Fruit fly (Drosophila melanogaster) whole organism, embryonic: ENCODE measurements around the gene CG12020.

Source experiments
- Awh ChIP-seq: fragments of 200-800 bp; sonication (Bioruptor generic); IDR thresholded peaks from 2 replicates; pipeline ENCODE4, ENCODE4 v1.3.6; 2022; ENCODE audit warnings: missing biosample characterization, missing genetic modification characterization
- B-H1 ChIP-seq: fragments of 200-800 bp; sonication (Bioruptor generic); IDR thresholded peaks from 3 replicates; pipeline ENCODE4 v1.3.6; 2022; ENCODE audit warnings: missing biosample characterization, missing genetic modification characterization
- B-H2 ChIP-seq: fragments of 200-800 bp; sonication (Bioruptor generic); optimal IDR thresholded peaks from 2 replicates; lab custom pipeline; 2018; ENCODE audit warnings: missing biosample characterization, mild to moderate bottlenecking, missing genetic modification characterization
- Blimp-1 ChIP-seq: fragments of 200-800 bp; sonication (Bioruptor generic); optimal IDR thresholded peaks from 3 replicates; lab custom pipeline; 2018; ENCODE audit warnings: missing biosample characterization, missing genetic modification characterization, mild to moderate bottlenecking, moderate library complexity, missing genetic modification reagents
- BtbVII ChIP-seq: fragments of 200-800 bp; sonication (Bioruptor generic); optimal IDR thresholded peaks from 3 replicates; lab custom pipeline; 2017; ENCODE audit warnings: missing biosample characterization, mild to moderate bottlenecking, missing genetic modification characterization
- CG10543 ChIP-seq: fragments of 200-800 bp; sonication (Bioruptor generic); optimal IDR thresholded peaks from 3 replicates; lab custom pipeline; 2017; ENCODE audit warnings: missing biosample characterization, mild to moderate bottlenecking, missing genetic modification characterization, moderate library complexity
- CG10979 ChIP-seq: fragments of 200-800 bp; sonication (Bioruptor generic); optimal IDR thresholded peaks from 2 replicates; lab custom pipeline; 2018; ENCODE audit warnings: missing biosample characterization, mild to moderate bottlenecking, missing genetic modification characterization, moderate library complexity
- CG12659 ChIP-seq: fragments of 200-800 bp; sonication (Bioruptor generic); optimal IDR thresholded peaks from 3 replicates; lab custom pipeline; 2017; ENCODE audit warnings: mild to moderate bottlenecking, missing biosample characterization, missing genetic modification reagents, missing genetic modification characterization
- CG12769 ChIP-seq: fragments of 200-800 bp; sonication (Bioruptor generic); optimal IDR thresholded peaks from 2 replicates; lab custom pipeline; 2019; ENCODE audit warnings: missing biosample characterization, mild to moderate bottlenecking, missing genetic modification characterization, moderate library complexity
- CG13296 ChIP-seq: fragments of 200-800 bp; sonication (Bioruptor generic); optimal IDR thresholded peaks from 3 replicates; lab custom pipeline; 2018; ENCODE audit warnings: missing biosample characterization, mild to moderate bottlenecking, missing genetic modification characterization
- CG13775 ChIP-seq: fragments of 200-800 bp; sonication (Bioruptor generic); optimal IDR thresholded peaks from 3 replicates; lab custom pipeline; 2017; ENCODE audit warnings: missing biosample characterization, mild to moderate bottlenecking, missing genetic modification characterization
- CG13894 ChIP-seq: fragments of 200-800 bp; sonication (Bioruptor generic); optimal IDR thresholded peaks from 3 replicates; lab custom pipeline; 2018; ENCODE audit warnings: missing biosample characterization, mild to moderate bottlenecking, missing genetic modification characterization, moderate library complexity
- CG15073 ChIP-seq: fragments of 200-800 bp; sonication (Bioruptor generic); optimal IDR thresholded peaks from 2 replicates; lab custom pipeline; 2016; ENCODE audit warnings: missing biosample characterization, missing genetic modification characterization
- CG15269 ChIP-seq: fragments of 200-800 bp; sonication (Bioruptor generic); optimal IDR thresholded peaks from 2 replicates; lab custom pipeline; 2018; ENCODE audit warnings: missing biosample characterization, mild to moderate bottlenecking, missing genetic modification characterization, moderate library complexity
- CG17912 ChIP-seq: fragments of 200-800 bp; sonication (Bioruptor generic); optimal IDR thresholded peaks from 2 replicates; lab custom pipeline; 2018; ENCODE audit warnings: missing biosample characterization, mild to moderate bottlenecking, missing genetic modification characterization
- CG2199 ChIP-seq: fragments of 200-800 bp; sonication (Bioruptor generic); IDR thresholded peaks from 3 replicates; pipeline ENCODE4 v1.3.6; 2022; ENCODE audit warnings: missing biosample characterization, missing genetic modification characterization
- CG6683 ChIP-seq: fragments of 200-800 bp; sonication (Bioruptor generic); optimal IDR thresholded peaks from 2 replicates; lab custom pipeline; 2017; ENCODE audit warnings: missing biosample characterization, mild to moderate bottlenecking, missing genetic modification characterization, missing genetic modification reagents
- CG6813 ChIP-seq: fragments of 200-800 bp; sonication (Bioruptor generic); optimal IDR thresholded peaks from 2 replicates; lab custom pipeline; 2017; ENCODE audit warnings: missing biosample characterization, missing genetic modification characterization, mild to moderate bottlenecking, moderate library complexity, missing genetic modification reagents
- CG7786 ChIP-seq: fragments of 200-800 bp; sonication (Bioruptor generic); optimal IDR thresholded peaks from 2 replicates; lab custom pipeline; 2016; ENCODE audit warnings: missing biosample characterization, missing genetic modification characterization
- CG9437 ChIP-seq: fragments of 200-800 bp; sonication (Bioruptor generic); optimal IDR thresholded peaks from 2 replicates; lab custom pipeline; 2018; ENCODE audit warnings: missing biosample characterization, mild to moderate bottlenecking, missing genetic modification characterization
- Dip2 ChIP-seq: fragments of 200-800 bp; sonication (Bioruptor generic); IDR thresholded peaks from 2 replicates; pipeline ENCODE4 v1.3.6; 2022; ENCODE audit warnings: missing biosample characterization, missing genetic modification characterization
- Dp ChIP-seq: fragments of 200-800 bp; sonication (Bioruptor generic); optimal IDR thresholded peaks from 2 replicates; lab custom pipeline; 2018; ENCODE audit warnings: missing biosample characterization, mild to moderate bottlenecking, missing genetic modification characterization, moderate library complexity
- Eip74EF ChIP-seq, 2 experiments: fragments of 200-800 bp in 1 of 2; fragments of >200 bp in 1 of 2; sonication (Bioruptor generic) in 1 of 2; optimal IDR thresholded peaks; 2 replicates each; lab custom pipeline; 2017 to 2019; ENCODE audit warnings: missing biosample characterization in 2 of 2, missing genetic modification characterization in 2 of 2, mild to moderate bottlenecking in 1 of 2, moderate library complexity in 1 of 2
- Rfx ChIP-seq: fragments of 200-800 bp; sonication (Bioruptor generic); IDR thresholded peaks from 2 replicates; pipeline ENCODE4 v1.3.6; 2022; ENCODE audit warnings: missing biosample characterization, missing genetic modification characterization
- Sox102F ChIP-seq: fragments of 200-800 bp; sonication (Bioruptor generic); optimal IDR thresholded peaks from 2 replicates; lab custom pipeline; 2018; ENCODE audit warnings: missing biosample characterization, mild to moderate bottlenecking, missing genetic modification characterization, moderate library complexity
- Taf1 ChIP-seq: fragments of 200-800 bp; sonication (Bioruptor generic); IDR thresholded peaks from 2 replicates; pipeline ENCODE4 v1.3.6; 2022; ENCODE audit warnings: missing biosample characterization, missing genetic modification characterization
- abd-A ChIP-seq: fragments of 200-800 bp; sonication (Bioruptor generic); optimal IDR thresholded peaks from 3 replicates; lab custom pipeline; 2019; ENCODE audit warnings: missing biosample characterization, mild to moderate bottlenecking, missing genetic modification characterization, moderate library complexity
- chinmo ChIP-seq: fragments of 200-800 bp; sonication (Bioruptor generic); IDR thresholded peaks from 4 replicates; pipeline ENCODE4 v1.3.6; 2022; ENCODE audit warnings: missing biosample characterization, missing genetic modification characterization; ENCODE audit not compliant: partially characterized antibody
- cwo ChIP-seq: fragments of 200-800 bp; sonication (Bioruptor generic); optimal IDR thresholded peaks from 3 replicates; lab custom pipeline; 2017; ENCODE audit warnings: missing biosample characterization, missing genetic modification characterization, mild to moderate bottlenecking, moderate library complexity, missing genetic modification reagents
- fd64A ChIP-seq: fragments of 200-800 bp; sonication (Bioruptor generic); optimal IDR thresholded peaks from 3 replicates; lab custom pipeline; 2018; ENCODE audit warnings: missing biosample characterization, mild to moderate bottlenecking, missing genetic modification characterization
- ftz-f1 ChIP-seq: fragments of 200-800 bp; sonication (Bioruptor generic); optimal IDR thresholded peaks from 2 replicates; lab custom pipeline; 2016; ENCODE audit warnings: missing biosample characterization, missing genetic modification characterization
- gcm2 ChIP-seq: fragments of 200-800 bp; sonication (Bioruptor generic); optimal IDR thresholded peaks from 2 replicates; lab custom pipeline; 2016; ENCODE audit warnings: missing biosample characterization, missing genetic modification characterization
- kni ChIP-seq: fragments of 200-800 bp; sonication (Bioruptor generic); optimal IDR thresholded peaks from 3 replicates; lab custom pipeline; 2017; ENCODE audit warnings: mild to moderate bottlenecking, missing biosample characterization, missing genetic modification reagents, missing genetic modification characterization
- lbe ChIP-seq: fragments of 200-800 bp; sonication (Bioruptor generic); optimal IDR thresholded peaks from 2 replicates; lab custom pipeline; 2016; ENCODE audit warnings: missing biosample characterization, mild to moderate bottlenecking, missing genetic modification characterization
- mirr ChIP-seq: fragments of 200-800 bp; sonication (Bioruptor generic); optimal IDR thresholded peaks from 3 replicates; lab custom pipeline; 2018; ENCODE audit warnings: missing biosample characterization, mild to moderate bottlenecking, missing genetic modification characterization
- nau ChIP-seq: fragments of 200-800 bp; sonication (Bioruptor generic); optimal IDR thresholded peaks from 3 replicates; lab custom pipeline; 2017; ENCODE audit warnings: missing biosample characterization, mild to moderate bottlenecking, missing genetic modification characterization, missing genetic modification reagents
- oc ChIP-seq: fragments of 200-800 bp; sonication (Bioruptor generic); optimal IDR thresholded peaks from 2 replicates; lab custom pipeline; 2018; ENCODE audit warnings: missing biosample characterization, mild to moderate bottlenecking, missing genetic modification characterization, moderate library complexity
- pros ChIP-seq: fragments of 200-800 bp; sonication (Bioruptor generic); optimal IDR thresholded peaks from 3 replicates; lab custom pipeline; 2019; ENCODE audit warnings: missing biosample characterization, mild to moderate bottlenecking, missing genetic modification characterization, moderate library complexity
- sd ChIP-seq: fragments of 200-800 bp; sonication (Bioruptor generic); optimal IDR thresholded peaks from 3 replicates; lab custom pipeline; 2018; ENCODE audit warnings: missing biosample characterization, mild to moderate bottlenecking, missing genetic modification characterization, moderate library complexity
- vvl ChIP-seq: fragments of 200-800 bp; sonication (Bioruptor generic); IDR thresholded peaks from 2 replicates; pipeline ENCODE4 v1.3.6; 2022; ENCODE audit warnings: missing biosample characterization, missing genetic modification characterization
- z ChIP-seq: fragments of 200-800 bp; sonication (Bioruptor generic); IDR thresholded peaks from 3 replicates; pipeline ENCODE4 v1.3.6; 2022; ENCODE audit warnings: missing biosample characterization, missing genetic modification characterization

The CG12020 gene

DNA sequence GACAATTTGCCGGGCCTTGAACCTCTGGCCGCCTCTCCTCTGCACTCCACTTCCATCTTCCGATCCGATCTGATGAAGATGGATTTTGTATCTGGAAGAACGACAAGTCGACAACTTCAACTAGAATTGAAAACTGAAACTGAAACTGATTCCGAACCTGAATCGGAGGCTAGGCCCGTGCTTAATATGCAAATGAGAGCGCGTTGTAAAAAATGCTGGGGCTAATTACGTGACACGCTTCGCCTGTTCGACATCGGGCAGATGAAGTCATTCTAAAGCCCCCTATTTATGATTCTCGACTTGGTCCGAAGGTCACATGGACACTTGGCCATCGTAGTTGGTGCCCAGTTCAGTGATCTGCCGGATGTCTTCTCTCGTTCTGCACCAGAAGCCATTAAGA, 19.5 kb downstream of the CG12020 start:
- TF ChIP-seq abd-A (tag; lab: Kevin White, UChicago) = peak; percentile 50
- no peak for TF ChIP-seq fd64A (GFP tag; lab: Kevin White, UChicago)
- peak; percentile 3 for TF ChIP-seq cwo (GFP tag; lab: Kevin White, UChicago)
- TF ChIP-seq CG15073 (GFP tag; lab: Kevin White, UChicago) = no peak
- 0 out of 2 replicates have a peak, but pooled peaks have one; percentile 18 for TF ChIP-seq vvl (GFP tag; lab: Robert Waterston, UW)
- TF ChIP-seq z (GFP tag; lab: Robert Waterston, UW) = 0 out of 3 replicates have a peak, but pooled peaks have one; percentile 12
- peak; percentile 52 for TF ChIP-seq CG13894 (tag; lab: Kevin White, UChicago)
- TF ChIP-seq CG12769 (tag; lab: Kevin White, UChicago) = peak; percentile 26
- peak; percentile 16 for TF ChIP-seq sd
- TF ChIP-seq BtbVII (GFP tag; lab: Kevin White, UChicago) = no peak
- peak; percentile 1 for TF ChIP-seq Blimp-1
- peak; percentile 82; the same call in 3 of the 4 replicates for TF ChIP-seq chinmo (GFP tag; lab: Robert Waterston, UW)

DNA sequence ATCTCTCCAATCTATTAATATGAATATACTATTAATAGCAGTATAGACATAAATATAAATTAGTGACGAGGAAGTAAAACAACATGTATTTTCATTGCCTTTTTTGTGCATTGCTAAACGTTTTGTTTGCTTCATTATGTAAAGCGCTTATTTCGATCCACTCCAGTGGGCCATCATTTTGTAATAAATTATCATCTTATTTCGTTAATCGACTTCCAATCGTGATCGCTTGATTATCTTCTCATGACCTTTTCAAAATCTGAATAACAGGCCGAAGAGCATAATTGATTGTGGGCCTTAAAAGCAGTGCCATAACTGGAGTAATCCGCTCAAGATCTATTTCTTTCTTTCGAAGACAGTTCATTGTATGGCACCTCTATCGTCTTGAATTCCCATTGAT, 20.3 kb downstream of the CG12020 start:
- TF ChIP-seq Awh (GFP tag; lab: Robert Waterston, UW) (peak; percentile 72; the same call in 1 of the 2 replicates), oc (peak; percentile 57), CG13775 (GFP tag; lab: Kevin White, UChicago) (no peak), vvl (GFP tag; lab: Robert Waterston, UW) (peak; percentile 18; the same call in 1 of the 2 replicates), Eip74EF (GFP tag; optimal IDR thresholded peaks at IDR 0.05; lab: Kevin White, UChicago) (peak in 1 of 2 experiments; percentile 44)

DNA sequence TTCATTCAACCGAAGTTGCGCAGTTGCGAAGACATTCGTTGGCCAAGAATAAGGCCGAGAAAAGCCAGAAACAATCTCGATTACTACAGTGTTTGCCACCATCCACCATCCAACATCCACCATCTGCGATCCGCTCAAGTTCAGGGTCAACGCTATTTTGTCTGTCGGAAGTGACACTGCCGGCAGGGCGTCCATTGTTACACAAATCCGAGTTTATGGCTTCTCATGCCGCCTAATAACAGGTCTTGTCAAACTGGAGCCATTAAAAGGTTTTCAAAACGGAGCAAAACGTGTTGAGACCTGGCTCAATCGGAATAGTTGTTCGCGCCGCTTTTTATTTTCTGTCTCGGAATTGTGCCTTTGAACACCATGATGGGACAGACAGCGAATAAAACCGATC, 21.7 kb downstream of the CG12020 start:
- peak; percentile 35 for TF ChIP-seq B-H2 (GFP tag; lab: Kevin White, UChicago)
- no peak for TF ChIP-seq CG10979 (tag; lab: Kevin White, UChicago)
- no peak for TF ChIP-seq Taf1 (GFP tag; lab: Robert Waterston, UW)
- peak; percentile 20 for TF ChIP-seq mirr (GFP tag; lab: Kevin White, UChicago)
- TF ChIP-seq gcm2 (GFP tag; lab: Kevin White, UChicago) = no peak
- TF ChIP-seq cwo (GFP tag; lab: Kevin White, UChicago) = peak; percentile 25
- TF ChIP-seq CG17912 (GFP tag; lab: Kevin White, UChicago) = no peak
- TF ChIP-seq ftz-f1 = peak; percentile 55
- TF ChIP-seq CG6683 (GFP tag; lab: Kevin White, UChicago) = no peak
- TF ChIP-seq CG2199 (GFP tag; lab: Robert Waterston, UW) = 0 out of 3 replicates have a peak, but pooled peaks have one; percentile 23
- TF ChIP-seq abd-A (tag; lab: Kevin White, UChicago) = peak; percentile 98
- peak; percentile 53 for TF ChIP-seq CG12769 (tag; lab: Kevin White, UChicago)
- TF ChIP-seq CG6813 = no peak
- no peak for TF ChIP-seq CG13296 (GFP tag; lab: Kevin White, UChicago)
- no peak for TF ChIP-seq CG9437 (GFP tag; lab: Kevin White, UChicago)
- no peak for TF ChIP-seq Dp (GFP tag; lab: Kevin White, UChicago)
- peak; percentile 96 for TF ChIP-seq chinmo (GFP tag; lab: Robert Waterston, UW)
- peak; percentile 48 for TF ChIP-seq kni (GFP tag; lab: Kevin White, UChicago)
- TF ChIP-seq Eip74EF (GFP tag; optimal IDR thresholded peaks at IDR 0.05; lab: Kevin White, UChicago) = peak in 1 of 2 experiments; percentile 98
- peak; percentile 60 for TF ChIP-seq sd
- TF ChIP-seq CG12659 (GFP tag; lab: Kevin White, UChicago) = no peak
- peak; percentile 67 for TF ChIP-seq CG15269
- no peak for TF ChIP-seq Rfx (GFP tag; lab: Robert Waterston, UW)
- TF ChIP-seq oc = peak; percentile 89
- TF ChIP-seq CG7786 (GFP tag; lab: Kevin White, UChicago) = no peak
- TF ChIP-seq Dip2 = no peak
- peak; percentile 5 for TF ChIP-seq pros
- TF ChIP-seq CG13894 (tag; lab: Kevin White, UChicago) = peak; percentile 59
- no peak for TF ChIP-seq B-H1
- TF ChIP-seq lbe (GFP tag; lab: Kevin White, UChicago) = no peak
- peak; percentile 7 for TF ChIP-seq Sox102F (GFP tag; lab: Kevin White, UChicago)
- TF ChIP-seq CG10543 (GFP tag; lab: Kevin White, UChicago) = peak; percentile 10
- no peak for TF ChIP-seq nau (GFP tag; lab: Kevin White, UChicago)
